Fruit fly (Drosophila melanogaster) whole organism, pupa: ENCODE results near the gene BHD.

ENCODE experiments used
- CG15710 ChIP-seq: fragments of 200-800 bp; sonication (Bioruptor generic); optimal IDR thresholded peaks from 2 replicates; lab custom pipeline; 2018; ENCODE audit warnings: missing biosample characterization, mild to moderate bottlenecking, missing genetic modification characterization, moderate library complexity
- EcR ChIP-seq: fragments of 200-800 bp; sonication (Bioruptor generic); optimal IDR thresholded peaks from 3 replicates; lab custom pipeline; 2019; ENCODE audit warnings: missing biosample characterization, missing genetic modification characterization, mild to moderate bottlenecking, moderate library complexity, missing genetic modification reagents
- Pif1B ChIP-seq: fragments of 200-800 bp; sonication (Bioruptor generic); optimal IDR thresholded peaks from 3 replicates; lab custom pipeline; 2016; ENCODE audit warnings: missing biosample characterization, missing genetic modification characterization

DNA sequence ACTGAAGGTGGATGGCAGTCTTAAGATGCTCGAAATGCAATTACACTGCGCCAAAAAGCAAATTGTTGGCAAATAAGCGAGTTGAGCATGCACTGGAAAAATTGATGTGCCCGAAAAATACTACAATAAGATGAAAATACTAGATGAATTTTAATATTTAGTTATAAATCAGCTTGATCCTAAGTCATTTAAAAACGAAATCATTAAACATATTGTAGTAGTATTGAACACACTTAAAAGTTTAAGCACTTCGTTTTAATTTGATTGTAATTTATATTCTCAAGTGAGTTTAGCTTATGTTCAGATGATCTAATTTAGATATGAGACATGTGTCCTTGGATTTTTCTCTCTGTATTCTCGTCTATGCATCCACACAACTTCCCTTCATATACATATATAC, 24.1 kb downstream of the BHD start:
- TF ChIP-seq EcR (GFP tag; lab: Kevin White, UChicago): no peak
- TF ChIP-seq CG15710: peak; percentile 74
- peak; percentile 38 for TF ChIP-seq Pif1B (GFP tag; lab: Kevin White, UChicago)
